Fruit fly (Drosophila melanogaster): ENCODE data around the gene CG42467.
A peak's percentile ranks its signal among the peaks of the same experiment; 100 is the strongest.

CG42467 gene

DNA sequence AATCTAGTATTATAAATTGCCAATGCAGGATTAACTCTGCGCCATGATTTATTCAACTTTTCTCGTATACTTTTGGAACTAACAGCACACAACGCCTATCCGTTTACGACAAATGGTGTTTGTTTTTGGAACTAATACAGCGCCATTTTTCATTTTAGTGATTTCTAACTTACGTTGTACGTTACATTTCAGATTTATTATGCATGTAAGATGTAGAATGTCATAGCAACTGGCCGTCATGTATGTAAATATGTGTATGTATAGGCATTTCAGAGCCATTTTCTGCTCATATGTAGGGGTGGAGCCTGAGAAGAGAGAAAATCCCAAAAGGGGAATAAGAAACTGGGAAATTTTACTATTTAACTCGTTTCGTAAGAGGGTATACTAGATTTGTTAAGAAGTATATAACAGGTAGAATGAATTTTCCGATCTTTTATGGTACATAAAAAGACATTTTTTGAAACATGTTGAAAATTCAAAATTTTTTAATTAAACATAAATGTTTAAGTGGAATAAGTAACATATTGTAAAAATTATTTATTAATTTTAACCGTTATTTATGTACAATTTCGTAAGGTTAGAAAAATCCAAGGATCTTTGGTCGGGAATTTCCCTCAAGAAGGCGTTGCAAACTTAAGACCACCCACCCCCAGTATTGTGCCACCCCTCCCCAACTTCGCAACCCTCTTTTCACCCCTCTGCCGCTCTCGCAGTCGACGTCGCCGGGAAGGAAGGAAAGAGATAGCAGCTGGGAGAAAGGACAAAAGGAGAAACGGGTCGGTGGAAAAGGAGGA lies 43.5 kb upstream of the CG42467 start (continued):
- TF ChIP-seq klu (GFP tag; IDR thresholded peaks at IDR 0.05) (no peak), Doc3 (GFP tag; IDR thresholded peaks at IDR 0.05; ENCODE audit: partially characterized antibody) (no peak), Adf1 (GFP tag; IDR thresholded peaks at IDR 0.05) (peak; percentile 90), H15 (GFP tag; IDR thresholded peaks at IDR 0.05) (peak; percentile 35; the same call in 1 of the 3 replicates), CG2712 (tag; optimal IDR thresholded peaks at IDR 0.05) (peak; percentile 71), HLH3B (GFP tag; IDR thresholded peaks at IDR 0.05) (peak; percentile 15; the same call in 1 of the 2 replicates), slbo (GFP tag; IDR thresholded peaks at IDR 0.05) (peak; percentile 52; the same call in 1 of the 2 replicates), org-1 (GFP tag; optimal IDR thresholded peaks at IDR 0.05) (no peak), Chrac-16 (GFP tag; optimal IDR thresholded peaks at IDR 0.05) (peak; percentile 20), Myb (GFP tag; optimal IDR thresholded peaks at IDR 0.05) (peak; percentile 55), wor (GFP tag; IDR thresholded peaks at IDR 0.05) (no peak), Drgx (GFP tag; IDR thresholded peaks at IDR 0.05) (peak; percentile 81), CG7745 (tag; optimal IDR thresholded peaks at IDR 0.05) (peak; percentile 63), Gug (GFP tag; IDR thresholded peaks at IDR 0.05) (0 out of 4 replicates have a peak, but pooled peaks have one; percentile 12), Rx (GFP tag; IDR thresholded peaks at IDR 0.05) (0 out of 2 replicates have a peak, but pooled peaks have one; percentile 23), Sin3A (optimal IDR thresholded peaks at IDR 0.05) (no peak), Aef1 (GFP tag; IDR thresholded peaks at IDR 0.05) (peak; percentile 41; the same call in 1 of the 3 replicates), Mes4 (GFP tag; optimal IDR thresholded peaks at IDR 0.05) (peak; percentile 50), CG6683 (GFP tag; optimal IDR thresholded peaks at IDR 0.05) (no peak), CG4707 (GFP tag; optimal IDR thresholded peaks at IDR 0.05) (no peak), E2f1 (GFP tag; IDR thresholded peaks at IDR 0.05) (0 out of 2 replicates have a peak, but pooled peaks have one; percentile 19), CG3726 (GFP tag; IDR thresholded peaks at IDR 0.05) (no peak), Camta (GFP tag; optimal IDR thresholded peaks at IDR 0.05) (peak; percentile 16), gcm2 (GFP tag; optimal IDR thresholded peaks at IDR 0.05) (peak; percentile 18), gsb-n (tag; optimal IDR thresholded peaks at IDR 0.05) (no peak), CG15011 (GFP tag; optimal IDR thresholded peaks at IDR 0.05) (no peak), Ets97D (GFP tag; optimal IDR thresholded peaks at IDR 0.05) (peak; percentile 64), Gsc (GFP tag; IDR thresholded peaks at IDR 0.05) (no peak), row (GFP tag; IDR thresholded peaks at IDR 0.05) (peak; percentile 72; the same call in 2 of the 3 replicates), chm (GFP tag; IDR thresholded peaks at IDR 0.05) (no peak), CG13296 (GFP tag; optimal IDR thresholded peaks at IDR 0.05) (no peak), mam (GFP tag; optimal IDR thresholded peaks at IDR 0.05) (peak; percentile 30), Pdp1 (GFP tag; optimal IDR thresholded peaks at IDR 0.05) (peak; percentile 50 to 74), abd-A (tag; optimal IDR thresholded peaks at IDR 0.05) (peak; percentile 72), Nf-YA (GFP tag; IDR thresholded peaks at IDR 0.05) (no peak), gsb (GFP tag; IDR thresholded peaks at IDR 0.05) (no peak), CG7839 (tag; optimal IDR thresholded peaks at IDR 0.05) (peak; percentile 50), bcd (GFP tag; optimal IDR thresholded peaks at IDR 0.05) (peak; percentile 50), dmrt11E (tag; optimal IDR thresholded peaks at IDR 0.05) (peak; percentile 45), CG17568 (GFP tag; optimal IDR thresholded peaks at IDR 0.05) (no peak), CG14014 (GFP tag; IDR thresholded peaks at IDR 0.05) (0 out of 2 replicates have a peak, but pooled peaks have one; percentile 35), C15 (GFP tag; IDR thresholded peaks at IDR 0.05) (no peak), MTF-1 (GFP tag; optimal IDR thresholded peaks at IDR 0.05; ENCODE audit: borderline replicate concordance) (peak; percentile 26), tin (GFP tag; optimal IDR thresholded peaks at IDR 0.05) (peak; percentile 55), cas (GFP tag; IDR thresholded peaks at IDR 0.05) (no peak), dan (GFP tag; IDR thresholded peaks at IDR 0.05) (no peak), crc (GFP tag; optimal IDR thresholded peaks at IDR 0.05) (no peak), sqz (GFP tag; optimal IDR thresholded peaks at IDR 0.05) (no peak), rib (GFP tag; IDR thresholded peaks at IDR 0.05) (no peak), Spps (tag; optimal IDR thresholded peaks at IDR 0.05) (no peak)

Data from whole organism, embryonic.